Worm (Caenorhabditis elegans) whole organism, midembryonic: ENCODE measurements around the gene col-126.

ENCODE experiments used
- T22C8.4 ChIP-seq: fragments of 200-800 bp; sonication (Bioruptor generic); IDR thresholded peaks from 2 replicates; pipeline ENCODE4 v1.3.6; 2022; ENCODE audit warnings: missing genetic modification characterization, missing compliant biosample characterization
- cog-1 ChIP-seq: sonication (generic microtip); optimal IDR thresholded peaks from 2 replicates; lab custom pipeline; 2016; ENCODE audit warnings: missing genetic modification characterization, missing compliant biosample characterization
- flt-1 ChIP-seq: fragments of 200-800 bp; sonication (Bioruptor generic); IDR thresholded peaks from 2 replicates; pipeline ENCODE4 v1.3.6; 2022; ENCODE audit warnings: missing genetic modification characterization, missing compliant biosample characterization
- med-1 ChIP-seq: sonication (generic microtip); optimal IDR thresholded peaks from 2 replicates; lab custom pipeline; 2017; ENCODE audit warnings: missing genetic modification characterization, mild to moderate bottlenecking, missing compliant biosample characterization, antibody characterized with exemption, missing genetic modification reagents; ENCODE audit not compliant: insufficient read depth
- ref-1 ChIP-seq: fragments of 200-800 bp; sonication (Bioruptor generic); conservative IDR thresholded peaks from 2 replicates; pipeline ENCODE4 v1.3.6; 2022; ENCODE audit warnings: missing genetic modification reagents, missing genetic modification characterization, missing compliant biosample characterization
- tab-1 ChIP-seq: fragments of 200-800 bp; sonication (Bioruptor generic); IDR thresholded peaks from 2 replicates; pipeline ENCODE4 v1.3.6; 2022; ENCODE audit warnings: missing genetic modification characterization, missing compliant biosample characterization
- ztf-23 ChIP-seq: fragments of 200-800 bp; sonication (Bioruptor generic); IDR thresholded peaks from 2 replicates; pipeline ENCODE4 v1.3.6; 2022; ENCODE audit warnings: missing genetic modification reagents, missing genetic modification characterization, missing compliant biosample characterization
- ztf-29 ChIP-seq: fragments of 200-800 bp; sonication (Bioruptor generic); IDR thresholded peaks from 2 replicates; pipeline ENCODE4 v1.3.6; 2022; ENCODE audit warnings: missing genetic modification reagents, missing genetic modification characterization, missing compliant biosample characterization

- TF ChIP-seq med-1 (GFP tag; lab: Kevin White, UChicago) (no peak), cog-1 (tag; lab: Kevin White, UChicago) (no peak), flt-1 (GFP tag; lab: Robert Waterston, UW) (no peak), ztf-23 (no peak), ref-1 (GFP tag; lab: Robert Waterston, UW) (no peak), ztf-29 (GFP tag; lab: Robert Waterston, UW) (no peak), tab-1 (GFP tag; lab: Robert Waterston, UW) (no peak), T22C8.4 (GFP tag; lab: Robert Waterston, UW) (no peak)
These were observed 31.8 kb upstream of the col-126 start for ce11 chrIV:11231376-11231775.
